Worm (Caenorhabditis elegans) whole organism, L1 larva: ENCODE results near the gene F32H5.1.

ENCODE experiments used
- C04F5.9 ChIP-seq: sonication (generic microtip); optimal IDR thresholded peaks from 2 replicates; lab custom pipeline; 2016; ENCODE audit warnings: missing genetic modification characterization, missing compliant biosample characterization
- C16A3.4 ChIP-seq: fragments of 150-350 bp; optimal IDR thresholded peaks from 2 replicates; lab custom pipeline; 2014; ENCODE audit warnings: missing biosample characterization, missing genetic modification characterization
- C34B4.2 ChIP-seq: sonication (generic microtip); optimal IDR thresholded peaks from 2 replicates; lab custom pipeline; 2017; ENCODE audit warnings: mild to moderate bottlenecking, missing genetic modification characterization, missing compliant biosample characterization
- F16B12.6 ChIP-seq: fragments of 150-350 bp; optimal IDR thresholded peaks from 2 replicates; lab custom pipeline; 2014; ENCODE audit warnings: missing biosample characterization, missing genetic modification characterization
- Y116A8C.19 ChIP-seq: sonication (generic microtip); optimal IDR thresholded peaks from 2 replicates; lab custom pipeline; 2016; ENCODE audit warnings: missing compliant biosample characterization, missing genetic modification characterization, borderline replicate concordance
- aha-1 ChIP-seq: fragments of 150-350 bp; optimal IDR thresholded peaks from 2 replicates; lab custom pipeline; 2014; ENCODE audit warnings: missing biosample characterization, missing genetic modification characterization
- alr-1 ChIP-seq: fragments of 200-800 bp; sonication (Bioruptor generic); optimal IDR thresholded peaks from 2 replicates; lab custom pipeline; 2018; ENCODE audit warnings: borderline replicate concordance, mild to moderate bottlenecking, missing genetic modification characterization, missing compliant biosample characterization
- blmp-1 ChIP-seq: fragments of 150-350 bp; optimal IDR thresholded peaks from 2 replicates; lab custom pipeline; 2014; ENCODE audit warnings: missing biosample characterization, missing genetic modification characterization
- ceh-82 ChIP-seq, 3 experiments: fragments of 150-350 bp in 1 of 3; sonication (generic microtip) in 2 of 3; optimal IDR thresholded peaks; 2 replicates each; lab custom pipeline; 2014 to 2017; ENCODE audit warnings: missing biosample characterization in 3 of 3, missing genetic modification characterization in 3 of 3
- ceh-88 ChIP-seq: fragments of 200-800 bp; sonication (Bioruptor generic); IDR thresholded peaks from 2 replicates; pipeline ENCODE4 v1.3.6; 2022; ENCODE audit warnings: missing genetic modification characterization, missing compliant biosample characterization
- ceh-90 ChIP-seq: sonication (generic microtip); optimal IDR thresholded peaks from 2 replicates; lab custom pipeline; 2016; ENCODE audit warnings: missing genetic modification characterization, missing compliant biosample characterization
- dpl-1 ChIP-seq, 3 experiments: fragments of 150-350 bp in 2 of 3; sonication (generic microtip) in 1 of 3; optimal IDR thresholded peaks; 2 replicates each; lab custom pipeline; 2014 to 2017; ENCODE audit warnings: missing biosample characterization in 3 of 3, missing genetic modification characterization in 3 of 3, missing genetic modification reagents in 3 of 3
- dsc-1 ChIP-seq: sonication (generic microtip); optimal IDR thresholded peaks from 2 replicates; lab custom pipeline; 2016; ENCODE audit warnings: mild to moderate bottlenecking, missing genetic modification characterization, missing compliant biosample characterization
- efl-3 ChIP-seq: fragments of 200-800 bp; sonication (Bioruptor generic); optimal IDR thresholded peaks from 2 replicates; lab custom pipeline; 2018; ENCODE audit warnings: mild to moderate bottlenecking, missing genetic modification characterization, missing compliant biosample characterization
- egl-13 ChIP-seq: sonication (generic microtip); optimal IDR thresholded peaks from 2 replicates; lab custom pipeline; 2016; ENCODE audit warnings: missing genotype, missing genetic modification reagents, missing genetic modification characterization, missing compliant biosample characterization
- egl-27 ChIP-seq, 2 experiments: fragments of 150-350 bp in 1 of 2; sonication (generic microtip); optimal IDR thresholded peaks; 3 replicates each; lab custom pipeline; 2017 to 2018; ENCODE audit warnings: missing biosample characterization in 2 of 2, missing genetic modification characterization in 2 of 2, missing genetic modification reagents in 2 of 2
- elt-2 ChIP-seq: sonication (generic microtip); optimal IDR thresholded peaks from 2 replicates; lab custom pipeline; 2016; ENCODE audit warnings: missing genetic modification characterization, mild to moderate bottlenecking, inconsistent platforms, missing compliant biosample characterization, missing genetic modification reagents
- elt-3 ChIP-seq, 6 experiments: fragments of 150-350 bp in 1 of 6; sonication (generic microtip); optimal IDR thresholded peaks; 2 replicates each; lab custom pipeline; 2017 to 2018; ENCODE audit warnings: missing biosample characterization in 6 of 6, missing genetic modification characterization in 6 of 6, inconsistent platforms in 1 of 6
- ets-5 ChIP-seq: fragments of 200-800 bp; sonication (Bioruptor generic); IDR thresholded peaks from 2 replicates; pipeline ENCODE4 v1.3.6; 2022; ENCODE audit warnings: missing genetic modification characterization, missing compliant biosample characterization
- fkh-10 ChIP-seq: sonication (generic microtip); optimal IDR thresholded peaks from 2 replicates; lab custom pipeline; 2017; ENCODE audit warnings: missing biosample characterization, missing genetic modification reagents, missing genetic modification characterization
- fkh-4 ChIP-seq: sonication (generic microtip); optimal IDR thresholded peaks from 2 replicates; lab custom pipeline; 2016; ENCODE audit warnings: missing compliant biosample characterization, missing genetic modification characterization, borderline replicate concordance
- fos-1 ChIP-seq: fragments of 150-350 bp; optimal IDR thresholded peaks from 2 replicates; lab custom pipeline; 2014; ENCODE audit warnings: missing biosample characterization, missing genetic modification characterization
- grh-1 ChIP-seq: fragments of 200-800 bp; sonication (Bioruptor generic); IDR thresholded peaks from 2 replicates; pipeline ENCODE4 v1.3.6; 2022; ENCODE audit warnings: missing genetic modification reagents, missing genetic modification characterization, missing compliant biosample characterization
- hlh-4 ChIP-seq: sonication (generic microtip); optimal IDR thresholded peaks from 2 replicates; lab custom pipeline; 2016; ENCODE audit warnings: mild to moderate bottlenecking, missing genetic modification characterization, missing compliant biosample characterization
- lin-14 ChIP-seq: fragments of 200-800 bp; sonication (Bioruptor generic); optimal IDR thresholded peaks from 2 replicates; lab custom pipeline; 2018; ENCODE audit warnings: mild to moderate bottlenecking, missing genetic modification characterization, moderate library complexity, missing compliant biosample characterization
- lin-15B ChIP-seq: fragments of 150-350 bp; sonication (generic microtip); optimal IDR thresholded peaks from 3 replicates; lab custom pipeline; 2014; ENCODE audit warnings: missing biosample characterization, missing genetic modification characterization
- lin-35 ChIP-seq, 2 experiments: fragments of 150-350 bp; optimal IDR thresholded peaks; 2 replicates each; lab custom pipeline; 2014; ENCODE audit warnings: missing biosample characterization in 2 of 2, missing genetic modification characterization in 2 of 2, missing genetic modification reagents in 2 of 2
- lin-39 ChIP-seq: fragments of 150-350 bp; optimal IDR thresholded peaks from 2 replicates; lab custom pipeline; 2014; ENCODE audit warnings: missing biosample characterization, missing genetic modification reagents, missing genetic modification characterization
- lir-3 ChIP-seq: sonication (generic microtip); optimal IDR thresholded peaks from 2 replicates; lab custom pipeline; 2016; ENCODE audit warnings: mild to moderate bottlenecking, missing genetic modification characterization, moderate library complexity, missing compliant biosample characterization; ENCODE audit not compliant: poor library complexity
- lsy-2 ChIP-seq, 2 experiments: fragments of 150-350 bp; optimal IDR thresholded peaks; 2 replicates each; lab custom pipeline; 2014; ENCODE audit warnings: missing biosample characterization in 2 of 2, missing genetic modification characterization in 2 of 2
- mab-9 ChIP-seq: fragments of 200-800 bp; sonication (Bioruptor generic); IDR thresholded peaks from 2 replicates; pipeline ENCODE4 v1.3.6; 2022; ENCODE audit warnings: missing genetic modification reagents, missing genetic modification characterization, missing compliant biosample characterization
- mef-2 ChIP-seq: fragments of 150-350 bp; optimal IDR thresholded peaks from 2 replicates; lab custom pipeline; 2014; ENCODE audit warnings: missing biosample characterization, missing genetic modification characterization
- nhr-11 ChIP-seq: fragments of 150-350 bp; optimal IDR thresholded peaks from 2 replicates; lab custom pipeline; 2014; ENCODE audit warnings: missing biosample characterization, missing genetic modification characterization
- nhr-28 ChIP-seq: fragments of 150-350 bp; optimal IDR thresholded peaks from 2 replicates; lab custom pipeline; 2014; ENCODE audit warnings: missing biosample characterization, missing genetic modification characterization
- nhr-77 ChIP-seq: fragments of 150-350 bp; optimal IDR thresholded peaks from 2 replicates; lab custom pipeline; 2014; ENCODE audit warnings: missing biosample characterization, missing genetic modification characterization
- nhr-85 ChIP-seq: sonication (generic microtip); peaks from one replicate; lab custom pipeline; 2016; ENCODE audit warnings: missing genetic modification characterization, inconsistent platforms, missing compliant biosample characterization
- nhr-90 ChIP-seq: sonication (generic microtip); optimal IDR thresholded peaks from 2 replicates; lab custom pipeline; 2016; ENCODE audit warnings: mild to moderate bottlenecking, missing genetic modification characterization, missing compliant biosample characterization; ENCODE audit not compliant: poor library complexity
- pax-3 ChIP-seq: fragments of 200-800 bp; sonication (Bioruptor generic); optimal IDR thresholded peaks from 2 replicates; lab custom pipeline; 2018; ENCODE audit warnings: mild to moderate bottlenecking, missing genetic modification characterization, moderate library complexity, missing compliant biosample characterization
- pqm-1 ChIP-seq: sonication (generic microtip); optimal IDR thresholded peaks from 3 replicates; lab custom pipeline; 2017; ENCODE audit warnings: missing biosample characterization, missing genetic modification characterization
- rnt-1 ChIP-seq: sonication (generic microtip); optimal IDR thresholded peaks from 2 replicates; lab custom pipeline; 2016; ENCODE audit warnings: mild to moderate bottlenecking, missing genetic modification characterization, moderate library complexity, missing compliant biosample characterization
- skn-1 ChIP-seq: fragments of 150-350 bp; optimal IDR thresholded peaks from 2 replicates; lab custom pipeline; 2014; ENCODE audit warnings: missing biosample characterization, missing genetic modification characterization
- snpc-4 ChIP-seq: fragments of 150-350 bp; optimal IDR thresholded peaks from 2 replicates; lab custom pipeline; 2014; ENCODE audit warnings: missing biosample characterization, missing genetic modification characterization
- sox-4 ChIP-seq: sonication (generic microtip); optimal IDR thresholded peaks from 2 replicates; lab custom pipeline; 2016; ENCODE audit warnings: missing genetic modification characterization, missing compliant biosample characterization
- sup-37 ChIP-seq: fragments of 200-800 bp; sonication (Bioruptor generic); optimal IDR thresholded peaks from 2 replicates; lab custom pipeline; 2018; ENCODE audit warnings: mild to moderate bottlenecking, missing genetic modification characterization, missing compliant biosample characterization
- swsn-7 ChIP-seq: sonication (generic microtip); optimal IDR thresholded peaks from 2 replicates; lab custom pipeline; 2016; ENCODE audit warnings: missing genetic modification characterization, missing compliant biosample characterization
- unc-30 ChIP-seq: sonication (generic microtip); optimal IDR thresholded peaks from 2 replicates; lab custom pipeline; 2017; ENCODE audit warnings: missing biosample characterization, missing genetic modification characterization
- zip-4 ChIP-seq: fragments of 200-800 bp; sonication (Bioruptor generic); optimal IDR thresholded peaks from 2 replicates; lab custom pipeline; 2018; ENCODE audit warnings: mild to moderate bottlenecking, missing genetic modification characterization, moderate library complexity, missing compliant biosample characterization
- ztf-11 ChIP-seq, 2 experiments: sonication (generic microtip); optimal IDR thresholded peaks; 2 replicates each; lab custom pipeline; 2016 to 2017; ENCODE audit warnings: missing genetic modification characterization in 2 of 2, missing biosample characterization in 1 of 2, missing compliant biosample characterization in 1 of 2
- ztf-4 ChIP-seq: fragments of 150-350 bp; optimal IDR thresholded peaks from 2 replicates; lab custom pipeline; 2014; ENCODE audit warnings: missing biosample characterization, missing genetic modification characterization

Gene F32H5.1

DNA sequence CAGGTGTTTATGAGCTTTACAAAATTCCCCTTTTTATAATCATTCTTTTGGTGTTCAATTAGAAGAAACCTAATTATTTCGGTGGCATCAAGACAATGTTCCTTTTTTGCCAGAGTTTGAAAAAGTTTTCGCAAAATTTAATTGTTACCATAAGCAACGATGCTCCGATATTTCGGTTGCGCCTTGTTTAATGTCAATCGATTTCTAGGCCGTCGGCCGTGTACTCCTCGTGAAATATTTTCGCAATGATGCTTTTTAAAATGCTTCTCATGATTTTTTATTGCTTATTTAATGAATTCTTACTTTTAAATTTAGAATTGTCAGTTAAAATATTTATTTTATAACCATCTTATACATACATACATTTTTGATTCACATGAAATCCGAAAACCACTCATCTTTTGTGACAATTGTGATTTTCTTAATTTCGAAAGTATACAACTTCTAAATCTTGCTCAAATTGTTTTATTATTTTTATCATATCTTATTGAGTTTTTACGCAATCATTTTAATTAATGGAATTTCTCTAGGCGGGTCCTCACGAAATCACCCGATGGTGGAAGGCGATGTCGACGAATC is 44.7 kb downstream of the F32H5.1 start, which contains the start of gene C50B6.3 (continued):
- TF ChIP-seq rnt-1 (tag; lab: Kevin White, UChicago): peak; percentile 99
- peak; percentile 78 for TF ChIP-seq ztf-4 (tag; lab: Kevin White, UChicago)
- peak; percentile 74 for TF ChIP-seq fos-1 (tag; lab: Kevin White, UChicago)
- TF ChIP-seq fkh-4 (tag; lab: Kevin White, UChicago): peak; percentile 97
- TF ChIP-seq ceh-90 (tag; lab: Kevin White, UChicago): peak; percentile 91
- TF ChIP-seq unc-30 (tag; lab: Kevin White, UChicago): no peak
- TF ChIP-seq hlh-4 (tag; lab: Kevin White, UChicago): peak; percentile 80
- TF ChIP-seq lin-15B (tag; lab: Kevin White, UChicago): peak; percentile 87
- peak; percentile 53 for TF ChIP-seq nhr-77
- no peak for TF ChIP-seq sup-37 (GFP tag; lab: Kevin White, UChicago)
- peak; percentile 71 for TF ChIP-seq blmp-1 (tag; lab: Kevin White, UChicago)
- TF ChIP-seq, all 84 proteins: peak for 62

DNA sequence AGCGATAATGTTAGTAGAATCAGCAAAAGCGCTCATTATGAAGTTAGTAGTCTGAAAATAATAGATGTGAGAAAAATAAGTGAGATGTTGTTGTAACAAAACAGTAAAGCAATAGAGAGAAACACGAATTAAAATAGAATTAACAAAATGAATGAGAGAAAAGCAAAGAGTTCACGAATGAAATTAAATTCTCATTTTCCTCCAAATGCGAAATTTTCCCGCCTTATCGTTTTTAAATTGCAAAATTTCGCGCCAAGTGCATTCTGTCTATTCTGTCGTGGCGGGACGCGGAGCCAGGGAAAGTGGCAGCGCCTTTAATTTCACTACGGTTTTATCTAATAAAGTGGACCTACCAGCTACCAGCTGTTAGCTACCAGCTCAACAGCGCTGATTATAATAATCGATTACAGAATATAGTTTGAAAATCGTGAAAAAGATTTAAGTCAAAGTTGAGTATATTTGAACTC is 45.6 kb downstream of the F32H5.1 start, which contains the start of gene nasp-2:
Gene nasp-2 (minus strand): TSS at position 51 of the 467 bp plus-strand sequence.
- no peak for TF ChIP-seq lin-14 (GFP tag; lab: Kevin White, UChicago)
- no peak for TF ChIP-seq aha-1 (tag; lab: Kevin White, UChicago)
- TF ChIP-seq elt-3 (tag; optimal IDR thresholded peaks at IDR 0.05; lab: Kevin White, UChicago): no peak
- no peak for TF ChIP-seq mab-9 (GFP tag; lab: Robert Waterston, UW)
- no peak for TF ChIP-seq nhr-11 (tag; lab: Kevin White, UChicago)
- no peak for TF ChIP-seq lir-3 (tag; lab: Kevin White, UChicago)
- TF ChIP-seq C16A3.4 (tag; lab: Kevin White, UChicago): peak; percentile 47
- no peak for TF ChIP-seq mef-2 (tag; lab: Kevin White, UChicago)
- no peak for TF ChIP-seq snpc-4 (tag; lab: Kevin White, UChicago)
- TF ChIP-seq Y116A8C.19 (tag; lab: Kevin White, UChicago): no peak
- no peak for TF ChIP-seq nhr-77
- no peak for TF ChIP-seq nhr-90 (tag; lab: Kevin White, UChicago)
- TF ChIP-seq nhr-28 (tag; lab: Kevin White, UChicago): no peak
- no peak for TF ChIP-seq ztf-11 (tag; optimal IDR thresholded peaks at IDR 0.05; lab: Kevin White, UChicago)
- TF ChIP-seq pax-3 (tag; lab: Kevin White, UChicago): no peak
- TF ChIP-seq sox-4 (tag; lab: Kevin White, UChicago): no peak
- no peak for TF ChIP-seq grh-1 (GFP tag; lab: Robert Waterston, UW)
- TF ChIP-seq fkh-10: no peak
- no peak for TF ChIP-seq ceh-82 (tag; optimal IDR thresholded peaks at IDR 0.05; lab: Kevin White, UChicago)
- no peak for TF ChIP-seq ceh-88
- no peak for TF ChIP-seq egl-13
- TF ChIP-seq efl-3 (GFP tag; lab: Kevin White, UChicago): no peak
- TF ChIP-seq lsy-2 (tag; optimal IDR thresholded peaks at IDR 0.05; lab: Kevin White, UChicago): peak in 1 of 2 experiments; percentile 38
- TF ChIP-seq skn-1 (tag; lab: Kevin White, UChicago): no peak
- no peak for TF ChIP-seq swsn-7 (tag; lab: Kevin White, UChicago)
- no peak for TF ChIP-seq zip-4
- TF ChIP-seq dsc-1 (tag; lab: Kevin White, UChicago): no peak
- TF ChIP-seq lin-39 (tag; lab: Kevin White, UChicago): no peak
- no peak for TF ChIP-seq ets-5 (GFP tag; lab: Robert Waterston, UW)
- TF ChIP-seq nhr-85 (tag; lab: Kevin White, UChicago): no peak
- TF ChIP-seq C04F5.9 (tag; lab: Kevin White, UChicago): no peak
- no peak for TF ChIP-seq C34B4.2 (tag; lab: Kevin White, UChicago)
- TF ChIP-seq pqm-1 (tag; lab: Kevin White, UChicago): no peak
- no peak for TF ChIP-seq F16B12.6 (tag; lab: Kevin White, UChicago)
- no peak for TF ChIP-seq egl-27 (tag; optimal IDR thresholded peaks at IDR 0.05; lab: Kevin White, UChicago)
- TF ChIP-seq lin-15B (tag; lab: Kevin White, UChicago): no peak
- no peak for TF ChIP-seq alr-1 (tag; lab: Kevin White, UChicago)
- peak; percentile 71 to 90 for TF ChIP-seq lin-35 (GFP tag; optimal IDR thresholded peaks at IDR 0.05; lab: Kevin White, UChicago)
- TF ChIP-seq fkh-4 (tag; lab: Kevin White, UChicago): no peak
- TF ChIP-seq elt-2 (tag; lab: Kevin White, UChicago): no peak
- TF ChIP-seq fos-1 (tag; lab: Kevin White, UChicago): no peak
- peak; percentile 72 to 90 (median 85) for TF ChIP-seq dpl-1 (GFP tag; optimal IDR thresholded peaks at IDR 0.05; lab: Kevin White, UChicago)
